Worm (Caenorhabditis elegans) whole organism, L3 larva: ENCODE data around the gene elt-4.

Source experiments
- ZK546.5 ChIP-seq: sonication (generic microtip); optimal IDR thresholded peaks from 2 replicates; lab custom pipeline; 2017; ENCODE audit warnings: missing biosample characterization, missing genetic modification characterization
- aly-2 ChIP-seq: fragments of 150-350 bp; optimal IDR thresholded peaks from 2 replicates; lab custom pipeline; 2014; ENCODE audit warnings: missing biosample characterization, missing genetic modification characterization
- ama-1 ChIP-seq: fragments of 150-350 bp; optimal IDR thresholded peaks from 2 replicates; lab custom pipeline; 2018
- ceh-16 ChIP-seq: sonication (generic microtip); optimal IDR thresholded peaks from 2 replicates; lab custom pipeline; 2017; ENCODE audit warnings: missing biosample characterization, missing genetic modification characterization
- ceh-28 ChIP-seq: fragments of 150-350 bp; optimal IDR thresholded peaks from 2 replicates; lab custom pipeline; 2014; ENCODE audit warnings: missing biosample characterization, missing genetic modification reagents, missing genetic modification characterization
- ceh-82 ChIP-seq: fragments of 150-350 bp; optimal IDR thresholded peaks from 2 replicates; lab custom pipeline; 2014; ENCODE audit warnings: missing biosample characterization, missing genetic modification characterization
- ceh-9 ChIP-seq: sonication (generic microtip); optimal IDR thresholded peaks from 2 replicates; lab custom pipeline; 2018; ENCODE audit warnings: missing biosample characterization, missing genetic modification characterization
- egl-27 ChIP-seq: sonication (generic microtip); optimal IDR thresholded peaks from 4 replicates; lab custom pipeline; 2017; ENCODE audit warnings: missing biosample characterization, missing genetic modification reagents, missing genetic modification characterization
- egl-5 ChIP-seq: fragments of 150-350 bp; optimal IDR thresholded peaks from 2 replicates; lab custom pipeline; 2017; ENCODE audit warnings: missing biosample characterization, missing genetic modification reagents, missing genetic modification characterization, inconsistent platforms
- elt-1 ChIP-seq: fragments of 150-350 bp; optimal IDR thresholded peaks from 2 replicates; lab custom pipeline; 2014; ENCODE audit warnings: missing biosample characterization, missing genetic modification characterization
- elt-2 ChIP-seq: sonication (generic microtip); optimal IDR thresholded peaks from 2 replicates; lab custom pipeline; 2016; ENCODE audit warnings: missing genetic modification reagents, mild to moderate bottlenecking, missing genetic modification characterization, missing compliant biosample characterization
- elt-3 ChIP-seq, 3 experiments: fragments of 150-350 bp in 1 of 3; sonication (generic microtip) in 2 of 3; optimal IDR thresholded peaks; 2 replicates in 2 of 3; 4 replicates in 1 of 3; lab custom pipeline; 2014 to 2017; ENCODE audit warnings: missing biosample characterization in 3 of 3, missing genetic modification characterization in 3 of 3
- fkh-10 ChIP-seq: sonication (generic microtip); optimal IDR thresholded peaks from 2 replicates; lab custom pipeline; 2017; ENCODE audit warnings: missing biosample characterization, missing genetic modification reagents, missing genetic modification characterization
- fkh-2 ChIP-seq: fragments of 150-350 bp; optimal IDR thresholded peaks from 2 replicates; lab custom pipeline; 2014; ENCODE audit warnings: missing biosample characterization, missing genetic modification reagents, missing genetic modification characterization
- fos-1 ChIP-seq: fragments of 150-350 bp; optimal IDR thresholded peaks from 2 replicates; lab custom pipeline; 2014; ENCODE audit warnings: missing biosample characterization, missing genetic modification characterization
- hmg-11 ChIP-seq: sonication (generic microtip); optimal IDR thresholded peaks from 2 replicates; lab custom pipeline; 2016; ENCODE audit warnings: missing genetic modification characterization, missing compliant biosample characterization
- lin-15B ChIP-seq: fragments of 150-350 bp; optimal IDR thresholded peaks from 2 replicates; lab custom pipeline; 2014; ENCODE audit warnings: missing biosample characterization, missing genetic modification characterization
- lin-39 ChIP-seq: fragments of 150-350 bp; optimal IDR thresholded peaks from 2 replicates; lab custom pipeline; 2018; ENCODE audit warnings: missing biosample characterization, missing genetic modification reagents, missing genetic modification characterization
- lsy-12 ChIP-seq: sonication (generic microtip); optimal IDR thresholded peaks from 2 replicates; lab custom pipeline; 2016; ENCODE audit warnings: mild to moderate bottlenecking, missing genetic modification characterization, missing compliant biosample characterization
- mdl-1 ChIP-seq: fragments of 150-350 bp; optimal IDR thresholded peaks from 2 replicates; lab custom pipeline; 2014; ENCODE audit warnings: missing biosample characterization, missing genetic modification characterization
- nfya-1 ChIP-seq: sonication (generic microtip); optimal IDR thresholded peaks from 2 replicates; lab custom pipeline; 2017; ENCODE audit warnings: missing genetic modification characterization, mild to moderate bottlenecking, missing compliant biosample characterization, antibody characterized with exemption, moderate library complexity; ENCODE audit not compliant: insufficient read depth
- nhr-11 ChIP-seq: fragments of 150-350 bp; optimal IDR thresholded peaks from 2 replicates; lab custom pipeline; 2014; ENCODE audit warnings: missing biosample characterization, missing genetic modification characterization
- nhr-12 ChIP-seq: fragments of 150-350 bp; optimal IDR thresholded peaks from 2 replicates; lab custom pipeline; 2014; ENCODE audit warnings: missing biosample characterization, missing genetic modification characterization
- nhr-23 ChIP-seq: fragments of 150-350 bp; optimal IDR thresholded peaks from 2 replicates; lab custom pipeline; 2014; ENCODE audit warnings: missing biosample characterization, missing genetic modification reagents, missing genetic modification characterization
- nhr-237 ChIP-seq: fragments of 150-350 bp; optimal IDR thresholded peaks from 2 replicates; lab custom pipeline; 2014; ENCODE audit warnings: missing biosample characterization, missing genetic modification characterization
- nhr-25 ChIP-seq: sonication (generic microtip); optimal IDR thresholded peaks from 2 replicates; lab custom pipeline; 2017; ENCODE audit warnings: missing biosample characterization, missing genetic modification characterization
- nhr-28 ChIP-seq: fragments of 150-350 bp; optimal IDR thresholded peaks from 2 replicates; lab custom pipeline; 2014; ENCODE audit warnings: missing biosample characterization, missing genetic modification characterization
- nhr-43 ChIP-seq: sonication (generic microtip); optimal IDR thresholded peaks from 2 replicates; lab custom pipeline; 2016; ENCODE audit warnings: mild to moderate bottlenecking, missing genetic modification characterization, missing compliant biosample characterization; ENCODE audit not compliant: poor library complexity, severe bottlenecking
- nhr-67 ChIP-seq: fragments of 150-350 bp; optimal IDR thresholded peaks from 2 replicates; lab custom pipeline; 2014; ENCODE audit warnings: missing biosample characterization, missing genetic modification characterization
- nhr-76 ChIP-seq: fragments of 150-350 bp; sonication (generic microtip); optimal IDR thresholded peaks from 5 replicates; lab custom pipeline; 2014; ENCODE audit warnings: missing biosample characterization, missing genetic modification characterization
- nhr-77 ChIP-seq: fragments of 150-350 bp; optimal IDR thresholded peaks from 2 replicates; lab custom pipeline; 2014; ENCODE audit warnings: missing biosample characterization, missing genetic modification characterization
- pha-4 ChIP-seq: fragments of 150-350 bp; optimal IDR thresholded peaks from 2 replicates; lab custom pipeline; 2014; ENCODE audit warnings: missing biosample characterization, missing genetic modification reagents, missing genetic modification characterization
- pqm-1 ChIP-seq: fragments of 150-350 bp; optimal IDR thresholded peaks from 2 replicates; lab custom pipeline; 2017; ENCODE audit warnings: missing biosample characterization, missing genetic modification characterization, inconsistent platforms
- sea-2 ChIP-seq: fragments of 150-350 bp; sonication (generic microtip); optimal IDR thresholded peaks from 4 replicates; lab custom pipeline; 2014; ENCODE audit warnings: missing biosample characterization, missing genetic modification reagents, missing genetic modification characterization
- skn-1 ChIP-seq: fragments of 150-350 bp; optimal IDR thresholded peaks from 2 replicates; lab custom pipeline; 2014; ENCODE audit warnings: missing biosample characterization, missing genetic modification characterization
- snpc-4 ChIP-seq: fragments of 150-350 bp; optimal IDR thresholded peaks from 2 replicates; lab custom pipeline; 2014; ENCODE audit warnings: missing biosample characterization, missing genetic modification characterization
- tbx-2 ChIP-seq: sonication (generic microtip); optimal IDR thresholded peaks from 2 replicates; lab custom pipeline; 2016; ENCODE audit warnings: mild to moderate bottlenecking, missing genetic modification characterization, missing compliant biosample characterization
- unc-39 ChIP-seq: sonication (generic microtip); optimal IDR thresholded peaks from 4 replicates; lab custom pipeline; 2017; ENCODE audit warnings: missing biosample characterization, missing genetic modification characterization
- unc-62 ChIP-seq: fragments of 150-350 bp; sonication (generic microtip); optimal IDR thresholded peaks from 4 replicates; lab custom pipeline; 2014; ENCODE audit warnings: missing biosample characterization, missing genetic modification reagents, missing genetic modification characterization
- zag-1 ChIP-seq: fragments of 150-350 bp; optimal IDR thresholded peaks from 2 replicates; lab custom pipeline; 2014; ENCODE audit warnings: missing biosample characterization, missing genetic modification characterization
- ztf-11 ChIP-seq: fragments of 150-350 bp; optimal IDR thresholded peaks from 2 replicates; lab custom pipeline; 2014; ENCODE audit warnings: missing biosample characterization, missing genetic modification characterization
- ztf-4 ChIP-seq: fragments of 150-350 bp; optimal IDR thresholded peaks from 2 replicates; lab custom pipeline; 2014; ENCODE audit warnings: missing biosample characterization, missing genetic modification characterization

The elt-4 gene

ce11 chrX:10474998-10475577, at the start of gene elt-4:
elt-4 (plus strand) TSS chrX:10475527.
- TF ChIP-seq nhr-25 (tag; lab: Kevin White, UChicago) (no peak), pqm-1 (peak; percentile 57)

ce11 chrX:10428109-10428508, 47.2 kb upstream of the elt-4 start:
- no peak for TF ChIP-seq nhr-28
- TF ChIP-seq ama-1 (lab: Kevin White, UChicago) = no peak
- no peak for TF ChIP-seq mdl-1 (tag; lab: Kevin White, UChicago)
- no peak for TF ChIP-seq fkh-2
- TF ChIP-seq nhr-25 (tag; lab: Kevin White, UChicago) = no peak
- TF ChIP-seq ZK546.5 (tag; lab: Kevin White, UChicago) = no peak
- TF ChIP-seq nfya-1 (tag; lab: Kevin White, UChicago) = no peak

- TF ChIP-seq unc-62 (GFP tag; lab: Kevin White, UChicago) (no peak), tbx-2 (no peak), lin-15B (no peak), egl-5 (tag; lab: Kevin White, UChicago) (no peak), fkh-2 (no peak), ceh-9 (tag; lab: Kevin White, UChicago) (no peak), elt-2 (tag; lab: Kevin White, UChicago) (no peak), mdl-1 (tag; lab: Kevin White, UChicago) (no peak), snpc-4 (tag; lab: Kevin White, UChicago) (no peak), nhr-25 (tag; lab: Kevin White, UChicago) (no peak), lsy-12 (tag; lab: Kevin White, UChicago) (no peak), nhr-237 (tag; lab: Kevin White, UChicago) (no peak), nhr-76 (tag; lab: Kevin White, UChicago) (no peak), ztf-4 (tag; lab: Kevin White, UChicago) (no peak), elt-1 (tag; lab: Kevin White, UChicago) (no peak), nhr-43 (tag; lab: Kevin White, UChicago) (no peak)
Observed at ce11 chrX:10428557-10428956, 46.8 kb upstream of the elt-4 start, which contains the start of gene mig-15. mig-15 (minus strand) TSS chrX:10428657.

DNA sequence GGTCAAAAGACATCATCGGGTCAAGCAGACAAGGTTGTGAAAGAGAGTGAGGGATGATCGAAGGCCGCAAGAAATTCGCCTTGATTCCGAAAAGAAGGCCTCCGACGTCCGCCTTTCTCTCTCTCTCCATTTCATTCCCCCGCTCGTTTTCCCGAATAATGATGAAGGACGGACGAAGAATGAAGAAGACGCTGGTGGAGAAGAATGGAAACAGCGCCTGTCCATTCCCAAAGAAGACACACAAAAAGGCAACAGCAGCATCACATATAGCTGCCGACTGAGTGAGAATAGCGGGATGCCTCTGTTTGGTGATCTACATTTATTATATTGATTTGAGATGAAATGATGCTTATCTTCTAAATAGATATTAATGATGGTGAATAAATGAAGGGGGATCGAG, 46.1 kb upstream of the elt-4 start:
- no peak for TF ChIP-seq nhr-43 (tag; lab: Kevin White, UChicago)
- TF ChIP-seq nhr-23 (tag; lab: Kevin White, UChicago) = peak; percentile 22
- peak; percentile 71 for TF ChIP-seq nhr-25 (tag; lab: Kevin White, UChicago)

DNA sequence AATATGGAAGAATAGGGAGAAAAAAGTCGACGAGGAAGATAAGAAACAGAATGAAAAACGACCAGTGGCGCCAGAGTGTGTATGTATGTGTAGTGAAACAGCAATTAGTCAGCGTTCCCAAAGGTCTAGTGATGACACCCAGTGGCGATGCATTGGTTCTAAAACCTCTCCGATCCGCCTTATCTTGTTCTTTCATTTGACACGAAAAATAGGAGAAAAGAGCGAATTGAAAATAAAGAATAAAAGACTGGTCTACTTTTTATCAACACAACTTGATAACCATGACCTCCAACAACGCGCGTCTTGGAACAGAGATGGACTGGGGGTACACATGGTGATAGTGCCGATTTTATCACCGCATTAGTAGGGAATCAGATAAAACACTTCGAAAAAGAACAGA, 44.5 kb upstream of the elt-4 start:
- TF ChIP-seq zag-1 (tag; lab: Kevin White, UChicago) = no peak
- TF ChIP-seq skn-1 (tag; lab: Kevin White, UChicago) = no peak
- TF ChIP-seq ceh-9 (tag; lab: Kevin White, UChicago) = no peak
- no peak for TF ChIP-seq pqm-1
- peak; percentile 33 for TF ChIP-seq nhr-43 (tag; lab: Kevin White, UChicago)
- peak; percentile 84 for TF ChIP-seq elt-2 (tag; lab: Kevin White, UChicago)
- no peak for TF ChIP-seq lin-15B
- peak in 1 of 3 experiments; percentile 83 for TF ChIP-seq elt-3 (tag; optimal IDR thresholded peaks at IDR 0.05; lab: Kevin White, UChicago)
- no peak for TF ChIP-seq ZK546.5 (tag; lab: Kevin White, UChicago)
- no peak for TF ChIP-seq ceh-82 (tag; lab: Kevin White, UChicago)
- TF ChIP-seq unc-39 = no peak
- TF ChIP-seq nhr-23 (tag; lab: Kevin White, UChicago) = peak; percentile 65
- no peak for TF ChIP-seq snpc-4 (tag; lab: Kevin White, UChicago)
- no peak for TF ChIP-seq nhr-77
- TF ChIP-seq nhr-11 (tag; lab: Kevin White, UChicago) = no peak
- TF ChIP-seq hmg-11 (tag; lab: Kevin White, UChicago) = peak; percentile 14
- TF ChIP-seq fos-1 (tag; lab: Kevin White, UChicago) = no peak
- no peak for TF ChIP-seq fkh-2
- peak; percentile 88 for TF ChIP-seq lin-39 (tag; lab: Kevin White, UChicago)
- TF ChIP-seq aly-2 (tag; lab: Kevin White, UChicago) = no peak
- no peak for TF ChIP-seq nhr-67 (tag; lab: Kevin White, UChicago)
- TF ChIP-seq elt-1 (tag; lab: Kevin White, UChicago) = peak; percentile 11
- TF ChIP-seq sea-2 (GFP tag; lab: Kevin White, UChicago) = no peak
- TF ChIP-seq nfya-1 (tag; lab: Kevin White, UChicago) = peak; percentile 46
- peak; percentile 23 for TF ChIP-seq unc-62 (GFP tag; lab: Kevin White, UChicago)
- no peak for TF ChIP-seq nhr-76 (tag; lab: Kevin White, UChicago)
- no peak for TF ChIP-seq fkh-10 (GFP tag; lab: Kevin White, UChicago)
- TF ChIP-seq nhr-28 = no peak
- no peak for TF ChIP-seq egl-27 (tag; lab: Kevin White, UChicago)
- TF ChIP-seq ztf-4 (tag; lab: Kevin White, UChicago) = no peak
- TF ChIP-seq ztf-11 (tag; lab: Kevin White, UChicago) = no peak
- TF ChIP-seq ceh-16 (tag; lab: Kevin White, UChicago) = no peak
- no peak for TF ChIP-seq mdl-1 (tag; lab: Kevin White, UChicago)
- TF ChIP-seq nhr-12 (tag; lab: Kevin White, UChicago) = no peak
- TF ChIP-seq pha-4 (tag; lab: Kevin White, UChicago) = no peak
- peak; percentile 8 for TF ChIP-seq nhr-25 (tag; lab: Kevin White, UChicago)
- peak; percentile 11 for TF ChIP-seq ceh-28
